Worm (Caenorhabditis elegans): ENCODE results near the gene Y43F8B.25.

DNA sequence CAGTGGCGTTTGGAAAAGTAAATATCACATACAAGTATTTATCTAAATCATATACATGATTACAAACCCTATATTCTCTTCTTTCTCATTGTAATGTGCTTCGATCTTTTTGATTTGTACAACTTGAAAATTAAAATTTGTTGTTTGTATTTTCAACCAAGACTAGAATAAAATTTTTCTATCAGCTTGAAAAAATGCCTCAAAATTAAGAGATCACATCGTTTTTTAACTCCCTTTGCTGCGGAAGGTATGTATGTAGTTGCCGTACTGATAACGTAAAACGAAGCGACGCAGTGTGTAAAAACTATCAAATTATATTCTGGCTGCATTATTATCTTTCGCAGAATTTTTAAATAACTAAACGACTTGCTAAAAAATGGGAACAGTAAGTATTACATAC is 44.9 kb upstream of the Y43F8B.25 start, which contains the start of gene C25F9.15:
- TF ChIP-seq zag-1 (tag; optimal IDR thresholded peaks at IDR 0.05), result no peak
- TF ChIP-seq snpc-4 (tag; optimal IDR thresholded peaks at IDR 0.05), result no peak
- TF ChIP-seq nhr-23 (tag; optimal IDR thresholded peaks at IDR 0.05), result no peak
- no peak for TF ChIP-seq unc-62 (GFP tag; optimal IDR thresholded peaks at IDR 0.05)
- no peak for TF ChIP-seq ztf-4 (tag; optimal IDR thresholded peaks at IDR 0.05)
- TF ChIP-seq alr-1 (tag; optimal IDR thresholded peaks at IDR 0.05), result no peak
- no peak for TF ChIP-seq lin-13 (GFP tag; optimal IDR thresholded peaks at IDR 0.05)
- no peak for TF ChIP-seq nhr-77 (tag; optimal IDR thresholded peaks at IDR 0.05)
- TF ChIP-seq mab-5 (tag; optimal IDR thresholded peaks at IDR 0.05), result no peak
- TF ChIP-seq C34F6.9 (tag; optimal IDR thresholded peaks at IDR 0.05), result no peak
- peak; percentile 40 for TF ChIP-seq fos-1 (tag; optimal IDR thresholded peaks at IDR 0.05)
- TF ChIP-seq ceh-16 (tag; optimal IDR thresholded peaks at IDR 0.05), result no peak
- no peak for TF ChIP-seq crh-2 (tag; optimal IDR thresholded peaks at IDR 0.05)
- TF ChIP-seq ceh-82 (tag; optimal IDR thresholded peaks at IDR 0.05), result no peak

Measured in whole organism, L2 larva.